Worm (Caenorhabditis elegans) whole organism, young adult: Measurements from ENCODE around the gene Y47D3A.31.

Experiments used
- B0336.3 ChIP-seq: fragments of 200-800 bp; sonication (Bioruptor generic); IDR thresholded peaks from 2 replicates; pipeline ENCODE4 v1.3.6; 2022; ENCODE audit warnings: missing genetic modification characterization, missing compliant biosample characterization
- C06A6.2 ChIP-seq: fragments of 200-800 bp; sonication (Bioruptor generic); conservative IDR thresholded peaks from 2 replicates; pipeline ENCODE4 v1.3.6; 2022; ENCODE audit warnings: missing genetic modification characterization, missing compliant biosample characterization
- C17E4.6 ChIP-seq: fragments of 200-800 bp; sonication (Bioruptor generic); IDR thresholded peaks from 2 replicates; pipeline ENCODE4 v1.3.6; 2022; ENCODE audit warnings: missing genetic modification reagents, missing genetic modification characterization, missing compliant biosample characterization
- D2030.7 ChIP-seq: fragments of 200-800 bp; sonication (Bioruptor generic); IDR thresholded peaks from 2 replicates; pipeline ENCODE4 v1.3.6; 2022; ENCODE audit warnings: missing genetic modification reagents, missing genetic modification characterization, missing compliant biosample characterization
- F10E7.11 ChIP-seq: sonication (generic microtip); optimal IDR thresholded peaks from 2 replicates; lab custom pipeline; 2017; ENCODE audit warnings: mild to moderate bottlenecking, missing genetic modification characterization, moderate library complexity, missing compliant biosample characterization
- F22D6.2 ChIP-seq: sonication (generic microtip); optimal IDR thresholded peaks from 2 replicates; lab custom pipeline; 2016; ENCODE audit warnings: mild to moderate bottlenecking, missing genetic modification characterization, missing compliant biosample characterization
- F33H1.4 ChIP-seq: fragments of 200-800 bp; sonication (Bioruptor generic); IDR thresholded peaks from 2 replicates; pipeline ENCODE4 v1.3.6; 2022; ENCODE audit warnings: missing genetic modification reagents, missing genetic modification characterization, missing compliant biosample characterization
- F37B4.10 ChIP-seq: fragments of 200-800 bp; sonication (Bioruptor generic); IDR thresholded peaks from 2 replicates; pipeline ENCODE4 v1.3.6; 2022; ENCODE audit warnings: missing genetic modification characterization, missing compliant biosample characterization
- F57A8.1 ChIP-seq: fragments of 200-800 bp; sonication (Bioruptor generic); optimal IDR thresholded peaks from 2 replicates; lab custom pipeline; 2018; ENCODE audit warnings: mild to moderate bottlenecking, missing genetic modification characterization, moderate library complexity, missing compliant biosample characterization
- Y67H2A.10 ChIP-seq: fragments of 200-800 bp; sonication (Bioruptor generic); conservative IDR thresholded peaks from 2 replicates; pipeline ENCODE4 v1.3.6; 2022; ENCODE audit warnings: missing genetic modification reagents, missing genetic modification characterization, missing compliant biosample characterization
- athp-1 ChIP-seq: sonication (generic microtip); optimal IDR thresholded peaks from 2 replicates; lab custom pipeline; 2017; ENCODE audit warnings: mild to moderate bottlenecking, missing genetic modification characterization, missing compliant biosample characterization
- attf-3 ChIP-seq: fragments of 200-800 bp; sonication (Bioruptor generic); conservative IDR thresholded peaks from 2 replicates; pipeline ENCODE4 v1.3.6; 2022; ENCODE audit warnings: missing genetic modification reagents, missing genetic modification characterization, missing compliant biosample characterization
- ccch-3 ChIP-seq: fragments of 200-800 bp; sonication (Bioruptor generic); optimal IDR thresholded peaks from 2 replicates; lab custom pipeline; 2018; ENCODE audit warnings: mild to moderate bottlenecking, missing genetic modification characterization, missing compliant biosample characterization
- ceh-100 ChIP-seq: fragments of 200-800 bp; sonication (Bioruptor generic); IDR thresholded peaks from 2 replicates; pipeline ENCODE4 v1.3.6; 2022; ENCODE audit warnings: missing genetic modification reagents, missing genetic modification characterization, missing compliant biosample characterization
- ceh-91 ChIP-seq: fragments of 200-800 bp; sonication (Bioruptor generic); IDR thresholded peaks from 2 replicates; pipeline ENCODE4 v1.3.6; 2022; ENCODE audit warnings: missing genetic modification reagents, missing genetic modification characterization, missing compliant biosample characterization
- egrh-3 ChIP-seq: fragments of 200-800 bp; sonication (Bioruptor generic); IDR thresholded peaks from 2 replicates; pipeline ENCODE4 v1.3.6; 2022; ENCODE audit warnings: missing genetic modification reagents, missing genetic modification characterization, missing compliant biosample characterization
- ekl-4 ChIP-seq: fragments of 200-800 bp; sonication (Bioruptor generic); IDR thresholded peaks from 2 replicates; pipeline ENCODE4 v1.3.6; 2022; ENCODE audit warnings: missing genetic modification reagents, missing genetic modification characterization, missing compliant biosample characterization
- gei-17 ChIP-seq: fragments of 200-800 bp; sonication (Bioruptor generic); optimal IDR thresholded peaks from 2 replicates; lab custom pipeline; 2018; ENCODE audit warnings: mild to moderate bottlenecking, missing genetic modification characterization, missing compliant biosample characterization
- hlh-12 ChIP-seq: sonication (generic microtip); optimal IDR thresholded peaks from 2 replicates; lab custom pipeline; 2016; ENCODE audit warnings: missing genetic modification characterization, missing compliant biosample characterization
- hmg-1.2 ChIP-seq: fragments of 200-800 bp; sonication (Bioruptor generic); IDR thresholded peaks from 2 replicates; pipeline ENCODE4 v1.3.6; 2022; ENCODE audit warnings: missing genetic modification reagents, missing genetic modification characterization, missing compliant biosample characterization
- hmg-20 ChIP-seq: fragments of 200-800 bp; sonication (Bioruptor generic); IDR thresholded peaks from 2 replicates; pipeline ENCODE4 v1.3.6; 2022; ENCODE audit warnings: missing genetic modification reagents, missing genetic modification characterization, missing compliant biosample characterization
- hrde-1 ChIP-seq: sonication (generic microtip); optimal IDR thresholded peaks from 2 replicates; lab custom pipeline; 2016; ENCODE audit warnings: missing genetic modification characterization, mild to moderate bottlenecking, missing compliant biosample characterization, moderate library complexity, missing genotype, missing genetic modification reagents, borderline replicate concordance
- hsf-1 ChIP-seq: fragments of 200-800 bp; sonication (Bioruptor generic); IDR thresholded peaks from 2 replicates; pipeline ENCODE4 v1.3.6; 2022; ENCODE audit warnings: missing genetic modification reagents, missing genetic modification characterization, missing compliant biosample characterization
- lin-54 ChIP-seq: fragments of 200-800 bp; sonication (Bioruptor generic); optimal IDR thresholded peaks from 2 replicates; lab custom pipeline; 2018; ENCODE audit warnings: mild to moderate bottlenecking, missing genetic modification characterization, missing compliant biosample characterization
- lsl-1 ChIP-seq: fragments of 200-800 bp; sonication (Bioruptor generic); optimal IDR thresholded peaks from 2 replicates; lab custom pipeline; 2018; ENCODE audit warnings: mild to moderate bottlenecking, missing genetic modification characterization, moderate library complexity, missing compliant biosample characterization
- lsy-27 ChIP-seq: sonication (generic microtip); optimal IDR thresholded peaks from 2 replicates; lab custom pipeline; 2017; ENCODE audit warnings: missing genetic modification characterization, mild to moderate bottlenecking, missing compliant biosample characterization, antibody characterized with exemption, missing genotype, borderline replicate concordance; ENCODE audit not compliant: insufficient read depth
- madf-10 ChIP-seq: sonication (generic microtip); optimal IDR thresholded peaks from 2 replicates; lab custom pipeline; 2016; ENCODE audit warnings: mild to moderate bottlenecking, missing genetic modification characterization, missing compliant biosample characterization
- mcd-1 ChIP-seq: fragments of 200-800 bp; sonication (Bioruptor generic); IDR thresholded peaks from 2 replicates; pipeline ENCODE4 v1.3.6; 2022; ENCODE audit warnings: missing genetic modification reagents, missing genetic modification characterization, missing compliant biosample characterization
- mel-28 ChIP-seq: sonication (generic microtip); optimal IDR thresholded peaks from 2 replicates; lab custom pipeline; 2016; ENCODE audit warnings: borderline replicate concordance, mild to moderate bottlenecking, missing genetic modification characterization, missing compliant biosample characterization
- mxl-1 ChIP-seq: sonication (generic microtip); optimal IDR thresholded peaks from 2 replicates; lab custom pipeline; 2016; ENCODE audit warnings: missing genetic modification characterization, missing compliant biosample characterization
- repo-1 ChIP-seq: sonication (generic microtip); optimal IDR thresholded peaks from 2 replicates; lab custom pipeline; 2017; ENCODE audit warnings: mild to moderate bottlenecking, missing genetic modification characterization, missing compliant biosample characterization
- sea-2 ChIP-seq: fragments of 200-800 bp; sonication (Bioruptor generic); IDR thresholded peaks from 2 replicates; pipeline ENCODE4 v1.3.6; 2022; ENCODE audit warnings: missing genetic modification characterization, missing compliant biosample characterization
- snpc-4 ChIP-seq, 5 experiments: fragments of 150-350 bp in 1 of 5; sonication (generic microtip) in 4 of 5; optimal IDR thresholded peaks; 2 replicates each; lab custom pipeline; 2014 to 2018; ENCODE audit warnings: missing genetic modification characterization in 5 of 5, missing biosample characterization in 3 of 5, antibody characterized with exemption in 2 of 5, mild to moderate bottlenecking in 2 of 5, missing compliant biosample characterization in 2 of 5, missing genotype in 2 of 5, moderate library complexity in 2 of 5, missing genetic modification reagents in 1 of 5
- somi-1 ChIP-seq: fragments of 200-800 bp; sonication (Bioruptor generic); optimal IDR thresholded peaks from 2 replicates; lab custom pipeline; 2018; ENCODE audit warnings: mild to moderate bottlenecking, missing genetic modification characterization, missing compliant biosample characterization
- tbp1 ChIP-seq: fragments of 200-800 bp; sonication (Bioruptor generic); optimal IDR thresholded peaks from 2 replicates; lab custom pipeline; 2018; ENCODE audit warnings: mild to moderate bottlenecking, missing genetic modification characterization, missing compliant biosample characterization
- tlf-1 ChIP-seq: fragments of 200-800 bp; sonication (Bioruptor generic); optimal IDR thresholded peaks from 2 replicates; lab custom pipeline; 2018; ENCODE audit warnings: mild to moderate bottlenecking, missing genetic modification characterization, missing compliant biosample characterization
- zfh-2 ChIP-seq: fragments of 200-800 bp; sonication (Bioruptor generic); conservative IDR thresholded peaks from 2 replicates; pipeline ENCODE4 v1.3.6; 2022; ENCODE audit warnings: missing genetic modification reagents, missing genetic modification characterization, missing compliant biosample characterization
- zim-3 ChIP-seq: sonication (generic microtip); optimal IDR thresholded peaks from 2 replicates; lab custom pipeline; 2017; ENCODE audit warnings: mild to moderate bottlenecking, missing genetic modification characterization, moderate library complexity, missing compliant biosample characterization
- ztf-26 ChIP-seq: sonication (generic microtip); optimal IDR thresholded peaks from 2 replicates; lab custom pipeline; 2017; ENCODE audit warnings: missing genetic modification characterization, missing compliant biosample characterization
- ztf-28 ChIP-seq: fragments of 200-800 bp; sonication (Bioruptor generic); IDR thresholded peaks from 2 replicates; pipeline ENCODE4 v1.3.6; 2022; ENCODE audit warnings: missing genetic modification reagents, missing genetic modification characterization, missing compliant biosample characterization

The Y47D3A.31 gene

ce11 chrIII:11110756-11111155 lies 46.2 kb downstream of the Y47D3A.31 start (continued):
- TF ChIP-seq zim-3 (tag; lab: Kevin White, UChicago) (no peak), F33H1.4 (GFP tag; lab: Robert Waterston, UW) (peak; percentile 51; the same call in 1 of the 2 replicates), hsf-1 (0 out of 2 replicates have a peak, but pooled peaks have one; percentile 16), hlh-12 (tag; lab: Kevin White, UChicago) (no peak), C06A6.2 (GFP tag; lab: Robert Waterston, UW) (no peak), hrde-1 (tag; lab: Kevin White, UChicago) (no peak), attf-3 (GFP tag; lab: Robert Waterston, UW) (0 out of 2 replicates have a peak, but pooled peaks have one; percentile 39), zfh-2 (GFP tag; lab: Robert Waterston, UW) (no peak), mel-28 (tag; lab: Kevin White, UChicago) (no peak), ztf-26 (peak; percentile 63), ccch-3 (GFP tag; lab: Kevin White, UChicago) (no peak), hmg-20 (no peak), lsl-1 (GFP tag; lab: Kevin White, UChicago) (peak; percentile 53), tlf-1 (GFP tag; lab: Kevin White, UChicago) (peak; percentile 62), Y67H2A.10 (GFP tag; lab: Robert Waterston, UW) (no peak), athp-1 (no peak), somi-1 (GFP tag; lab: Kevin White, UChicago) (no peak), ztf-28 (GFP tag; lab: Robert Waterston, UW) (0 out of 2 replicates have a peak, but pooled peaks have one; percentile 9), sea-2 (GFP tag; lab: Robert Waterston, UW) (no peak), F10E7.11 (tag; lab: Kevin White, UChicago) (no peak), mxl-1 (tag; lab: Kevin White, UChicago) (no peak), repo-1 (tag; lab: Kevin White, UChicago) (peak; percentile 36), egrh-3 (no peak), F57A8.1 (GFP tag; lab: Kevin White, UChicago) (no peak), lsy-27 (tag; lab: Kevin White, UChicago) (no peak), ceh-100 (GFP tag; lab: Robert Waterston, UW) (peak; percentile 88), D2030.7 (GFP tag; lab: Robert Waterston, UW) (peak; percentile 49; the same call in 1 of the 2 replicates), madf-10 (tag; lab: Kevin White, UChicago) (no peak), lin-54 (GFP tag; lab: Kevin White, UChicago) (peak; percentile 78), F37B4.10 (GFP tag; lab: Robert Waterston, UW) (0 out of 2 replicates have a peak, but pooled peaks have one; percentile 56), tbp1 (peak; percentile 54), B0336.3 (peak; percentile 69; the same call in 1 of the 2 replicates), C17E4.6 (GFP tag; lab: Robert Waterston, UW) (0 out of 2 replicates have a peak, but pooled peaks have one; percentile 25), snpc-4 (GFP tag; optimal IDR thresholded peaks at IDR 0.05; lab: Kevin White, UChicago) (no peak), snpc-4 (tag; optimal IDR thresholded peaks at IDR 0.05; lab: Kevin White, UChicago) (peak; percentile 0 to 64 (median 44)), ceh-91 (GFP tag; lab: Robert Waterston, UW) (peak; percentile 44; the same call in 1 of the 2 replicates), F22D6.2 (no peak), hmg-1.2 (GFP tag; lab: Robert Waterston, UW) (peak; percentile 99), ekl-4 (GFP tag; lab: Robert Waterston, UW) (peak; percentile 71), mcd-1 (peak; percentile 91), gei-17 (GFP tag; lab: Kevin White, UChicago) (no peak)
